Worm (Caenorhabditis elegans) whole organism, L2 larva: ENCODE data around the gene meg-2.

Experiments
- mdl-1 ChIP-seq, 2 experiments: fragments of 150-350 bp in 1 of 2; sonication (generic microtip) in 1 of 2; optimal IDR thresholded peaks; 2 replicates each; lab custom pipeline; 2017; ENCODE audit warnings: missing biosample characterization in 2 of 2, missing genetic modification characterization in 2 of 2
- nhr-11 ChIP-seq: fragments of 150-350 bp; optimal IDR thresholded peaks from 2 replicates; lab custom pipeline; 2014; ENCODE audit warnings: missing biosample characterization, missing genetic modification characterization
- nhr-25 ChIP-seq: fragments of 150-350 bp; sonication (generic microtip); optimal IDR thresholded peaks from 3 replicates; lab custom pipeline; 2014; ENCODE audit warnings: missing biosample characterization, missing genetic modification characterization
- unc-62 ChIP-seq: fragments of 150-350 bp; optimal IDR thresholded peaks from 2 replicates; lab custom pipeline; 2014; ENCODE audit warnings: missing biosample characterization, missing genetic modification reagents, missing genetic modification characterization

DNA sequence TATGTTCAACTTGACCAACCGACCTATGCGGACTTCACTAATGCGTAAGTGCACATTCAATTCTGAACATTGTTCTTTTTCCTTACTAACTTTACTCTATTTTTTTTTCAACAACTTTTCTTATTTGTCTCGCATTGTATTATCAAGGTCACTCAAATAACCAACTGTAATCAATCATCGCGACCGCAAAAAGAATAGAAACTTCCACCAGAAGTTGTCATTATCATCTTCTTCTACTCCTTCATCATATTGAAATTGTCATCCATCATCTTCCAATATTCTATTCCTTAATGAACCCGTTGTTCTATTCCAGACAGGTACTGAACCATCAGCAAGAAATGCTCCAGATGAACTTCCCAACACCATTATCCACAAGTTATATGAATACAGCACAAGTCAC is 13.5 kb upstream of the meg-2 start:
- TF ChIP-seq unc-62 (GFP tag; lab: Kevin White, UChicago), result no peak
- TF ChIP-seq nhr-25, result peak; percentile 19
- no peak for TF ChIP-seq nhr-11
- TF ChIP-seq mdl-1 (tag; optimal IDR thresholded peaks at IDR 0.05; lab: Kevin White, UChicago), result no peak
